Fruit fly (Drosophila melanogaster) whole organism: ENCODE data around the gene Nplp2.

Source experiments
- CG8478 ChIP-seq: fragments of >200 bp; optimal IDR thresholded peaks from 2 replicates; lab custom pipeline; 2018; ENCODE audit warnings: inconsistent platforms
- Dll ChIP-seq: fragments of >200 bp; optimal IDR thresholded peaks from 2 replicates; lab custom pipeline; 2017
- EcR ChIP-seq, 2 experiments: fragments of >200 bp; optimal IDR thresholded peaks; 2 replicates each; lab custom pipeline; 2017; ENCODE audit warnings: missing biosample characterization in 2 of 2, missing genetic modification characterization in 2 of 2, missing genetic modification reagents in 2 of 2
- pan ChIP-seq: fragments of >200 bp; optimal IDR thresholded peaks from 2 replicates; lab custom pipeline; 2017

dm6 chr3L:13312250-13312649 is 43.9 kb upstream of the Nplp2 start:
- TF ChIP-seq Dll (lab: Kevin White, UChicago): no peak
- no peak for TF ChIP-seq EcR (GFP tag; optimal IDR thresholded peaks at IDR 0.05; lab: Kevin White, UChicago)
- TF ChIP-seq pan (lab: Kevin White, UChicago): no peak
- no peak for TF ChIP-seq CG8478
